Fruit fly (Drosophila melanogaster) whole organism, prepupa: ENCODE measurements around the gene CG9643.

Experiments
- Blimp-1 ChIP-seq: fragments of 200-800 bp; sonication (Bioruptor generic); optimal IDR thresholded peaks from 3 replicates; lab custom pipeline; 2017; ENCODE audit warnings: missing biosample characterization, missing genetic modification characterization, mild to moderate bottlenecking, moderate library complexity, missing genetic modification reagents
- CG10631 ChIP-seq: fragments of 200-800 bp; sonication (Bioruptor generic); optimal IDR thresholded peaks from 2 replicates; lab custom pipeline; 2016; ENCODE audit warnings: missing biosample characterization, missing genetic modification characterization
- CG10669 ChIP-seq: fragments of 200-800 bp; sonication (Bioruptor generic); optimal IDR thresholded peaks from 3 replicates; lab custom pipeline; 2018; ENCODE audit warnings: missing biosample characterization, mild to moderate bottlenecking, missing genetic modification characterization, moderate library complexity
- CG11294 ChIP-seq: fragments of 200-800 bp; sonication (Bioruptor generic); IDR thresholded peaks from 2 replicates; pipeline ENCODE4 v1.3.6; 2022; ENCODE audit warnings: missing biosample characterization, missing genetic modification characterization
- CG11762 ChIP-seq: fragments of 200-800 bp; sonication (Bioruptor generic); optimal IDR thresholded peaks from 3 replicates; lab custom pipeline; 2016; ENCODE audit warnings: missing biosample characterization, missing genetic modification characterization; ENCODE audit not compliant: insufficient read depth
- CG15336 ChIP-seq: fragments of 200-800 bp; sonication (Bioruptor generic); IDR thresholded peaks from 2 replicates; pipeline ENCODE4 v1.3.6; 2022; ENCODE audit warnings: missing biosample characterization, missing genetic modification characterization
- CG16779 ChIP-seq: fragments of 200-800 bp; sonication (Bioruptor generic); optimal IDR thresholded peaks from 3 replicates; lab custom pipeline; 2017; ENCODE audit warnings: missing biosample characterization, mild to moderate bottlenecking, missing genetic modification characterization
- CG3032 ChIP-seq: fragments of 200-800 bp; optimal IDR thresholded peaks from 2 replicates; lab custom pipeline; 2019; ENCODE audit warnings: missing biosample characterization, mild to moderate bottlenecking, missing genetic modification characterization, moderate library complexity
- CG31627 ChIP-seq: fragments of 200-800 bp; sonication (Bioruptor generic); optimal IDR thresholded peaks from 3 replicates; lab custom pipeline; 2016; ENCODE audit warnings: missing biosample characterization, missing genetic modification characterization
- CG32006 ChIP-seq: fragments of 200-800 bp; sonication (Bioruptor generic); optimal IDR thresholded peaks from 3 replicates; lab custom pipeline; 2017; ENCODE audit warnings: missing biosample characterization, mild to moderate bottlenecking, missing genetic modification characterization
- CG3919 ChIP-seq: fragments of 200-800 bp; sonication (Bioruptor generic); optimal IDR thresholded peaks from 3 replicates; lab custom pipeline; 2016; ENCODE audit warnings: missing biosample characterization, missing genetic modification characterization
- CG4318 ChIP-seq: fragments of 200-800 bp; sonication (Bioruptor generic); optimal IDR thresholded peaks from 3 replicates; lab custom pipeline; 2017; ENCODE audit warnings: missing biosample characterization, mild to moderate bottlenecking, missing genetic modification characterization
- CG6163 ChIP-seq: fragments of 200-800 bp; sonication (Bioruptor generic); IDR thresholded peaks from 3 replicates; pipeline ENCODE4 v1.3.6; 2022; ENCODE audit warnings: missing biosample characterization, missing genetic modification characterization
- CG6276 ChIP-seq: fragments of 200-800 bp; sonication (Bioruptor generic); optimal IDR thresholded peaks from 2 replicates; lab custom pipeline; 2017; ENCODE audit warnings: missing biosample characterization, mild to moderate bottlenecking, missing genetic modification characterization
- CG6808 ChIP-seq: fragments of 200-800 bp; sonication (Bioruptor generic); optimal IDR thresholded peaks from 3 replicates; lab custom pipeline; 2017; ENCODE audit warnings: missing biosample characterization, missing genetic modification characterization, mild to moderate bottlenecking, moderate library complexity, missing genetic modification reagents
- CG6854 ChIP-seq: fragments of 200-800 bp; sonication (Bioruptor generic); optimal IDR thresholded peaks from 2 replicates; lab custom pipeline; 2017; ENCODE audit warnings: missing biosample characterization, mild to moderate bottlenecking, missing genetic modification characterization
- CG8119 ChIP-seq: fragments of 200-800 bp; sonication (Bioruptor generic); IDR thresholded peaks from 3 replicates; pipeline ENCODE4 v1.3.6; 2022; ENCODE audit warnings: missing biosample characterization, missing genetic modification characterization
- CG8319 ChIP-seq: fragments of 200-800 bp; sonication (Bioruptor generic); optimal IDR thresholded peaks from 3 replicates; lab custom pipeline; 2016; ENCODE audit warnings: missing biosample characterization, missing genetic modification characterization
- CG9139 ChIP-seq: fragments of 200-800 bp; sonication (Bioruptor generic); optimal IDR thresholded peaks from 3 replicates; lab custom pipeline; 2017; ENCODE audit warnings: missing biosample characterization, mild to moderate bottlenecking, missing genetic modification characterization
- Eip78C ChIP-seq: fragments of 200-800 bp; sonication (Bioruptor generic); peaks from one replicate; lab custom pipeline; 2016; ENCODE audit warnings: missing biosample characterization, missing genetic modification characterization
- Eip93F ChIP-seq: fragments of 200-800 bp; sonication (Bioruptor generic); optimal IDR thresholded peaks from 2 replicates; lab custom pipeline; 2016; ENCODE audit warnings: missing biosample characterization, mild to moderate bottlenecking, missing genetic modification characterization
- Gug ChIP-seq: fragments of 200-800 bp; sonication (Bioruptor generic); IDR thresholded peaks from 2 replicates; pipeline ENCODE4 v1.3.6; 2022; ENCODE audit warnings: missing biosample characterization, missing genetic modification characterization
- Hr39 ChIP-seq: fragments of 200-800 bp; sonication (Bioruptor generic); optimal IDR thresholded peaks from 2 replicates; lab custom pipeline; 2016; ENCODE audit warnings: missing biosample characterization, missing genetic modification characterization
- Hr4 ChIP-seq: fragments of 200-800 bp; sonication (Bioruptor generic); optimal IDR thresholded peaks from 3 replicates; lab custom pipeline; 2016; ENCODE audit warnings: missing biosample characterization, missing genetic modification characterization
- Lpt ChIP-seq: fragments of 200-800 bp; sonication (Bioruptor generic); optimal IDR thresholded peaks from 3 replicates; lab custom pipeline; 2016; ENCODE audit warnings: missing biosample characterization, missing genetic modification characterization
- Met ChIP-seq: fragments of 200-800 bp; sonication (Bioruptor generic); optimal IDR thresholded peaks from 3 replicates; lab custom pipeline; 2016; ENCODE audit warnings: missing biosample characterization, missing genetic modification characterization
- OdsH ChIP-seq: fragments of 200-800 bp; sonication (Bioruptor generic); optimal IDR thresholded peaks from 3 replicates; lab custom pipeline; 2016; ENCODE audit warnings: missing biosample characterization, missing genetic modification characterization
- Sox15 ChIP-seq: fragments of 200-800 bp; sonication (Bioruptor generic); optimal IDR thresholded peaks from 3 replicates; lab custom pipeline; 2016; ENCODE audit warnings: missing biosample characterization, missing genetic modification characterization
- achi ChIP-seq: fragments of 200-800 bp; sonication (Bioruptor generic); optimal IDR thresholded peaks from 3 replicates; lab custom pipeline; 2016; ENCODE audit warnings: missing biosample characterization, missing genetic modification characterization
- acj6 ChIP-seq: fragments of 200-800 bp; sonication (Bioruptor generic); optimal IDR thresholded peaks from 3 replicates; lab custom pipeline; 2016; ENCODE audit warnings: missing biosample characterization, missing genetic modification characterization
- dsx ChIP-seq: fragments of 200-800 bp; optimal IDR thresholded peaks from 3 replicates; lab custom pipeline; 2019; ENCODE audit warnings: missing biosample characterization, mild to moderate bottlenecking, missing genetic modification characterization, moderate library complexity; ENCODE audit not compliant: poor library complexity, severe bottlenecking
- eg ChIP-seq: fragments of 200-800 bp; sonication (Bioruptor generic); IDR thresholded peaks from 3 replicates; pipeline ENCODE4 v1.3.6; 2022; ENCODE audit warnings: missing biosample characterization, missing genetic modification characterization
- fd59A ChIP-seq: fragments of 200-800 bp; sonication (Bioruptor generic); optimal IDR thresholded peaks from 2 replicates; lab custom pipeline; 2017; ENCODE audit warnings: missing biosample characterization, mild to moderate bottlenecking, missing genetic modification characterization, missing genetic modification reagents
- fkh ChIP-seq: fragments of 200-800 bp; sonication (Bioruptor generic); optimal IDR thresholded peaks from 3 replicates; lab custom pipeline; 2017; ENCODE audit warnings: missing biosample characterization, mild to moderate bottlenecking, missing genetic modification characterization, moderate library complexity
- lz ChIP-seq: fragments of 200-800 bp; sonication (Bioruptor generic); optimal IDR thresholded peaks from 3 replicates; lab custom pipeline; 2016; ENCODE audit warnings: missing biosample characterization, missing genetic modification characterization
- net ChIP-seq: fragments of 200-800 bp; sonication (Bioruptor generic); optimal IDR thresholded peaks from 3 replicates; lab custom pipeline; 2016; ENCODE audit warnings: missing biosample characterization, missing genetic modification characterization
- pdm3 ChIP-seq: fragments of 200-800 bp; sonication (Bioruptor generic); optimal IDR thresholded peaks from 3 replicates; lab custom pipeline; 2016; ENCODE audit warnings: missing biosample characterization, missing genetic modification characterization
- salr ChIP-seq, 2 experiments: fragments of 200-800 bp; sonication (Bioruptor generic); optimal IDR thresholded peaks; 3 replicates each; lab custom pipeline; 2016 to 2018; ENCODE audit warnings: missing biosample characterization in 2 of 2, missing genetic modification characterization in 2 of 2, mild to moderate bottlenecking in 1 of 2
- spab ChIP-seq: fragments of 200-800 bp; sonication (Bioruptor generic); optimal IDR thresholded peaks from 2 replicates; lab custom pipeline; 2017; ENCODE audit warnings: missing biosample characterization, mild to moderate bottlenecking, missing genetic modification characterization, missing genetic modification reagents
- ss ChIP-seq, 2 experiments: fragments of 200-800 bp; sonication (Bioruptor generic); optimal IDR thresholded peaks; 2 replicates in 1 of 2; 3 replicates in 1 of 2; lab custom pipeline; 2017 to 2018; ENCODE audit warnings: mild to moderate bottlenecking in 2 of 2, missing biosample characterization in 2 of 2, missing genetic modification characterization in 2 of 2, moderate library complexity in 1 of 2
- svp ChIP-seq: fragments of 200-800 bp; sonication (Bioruptor generic); peaks from one replicate; lab custom pipeline; 2016; ENCODE audit warnings: missing biosample characterization, missing genetic modification characterization
- vri ChIP-seq: fragments of 200-800 bp; sonication (Bioruptor generic); optimal IDR thresholded peaks from 3 replicates; lab custom pipeline; 2016; ENCODE audit warnings: missing biosample characterization, mild to moderate bottlenecking, missing genetic modification characterization

Gene CG9643

dm6 chr2L:2944509-2944908 is 34.6 kb downstream of the CG9643 start (continued):
- TF ChIP-seq ss (GFP tag; optimal IDR thresholded peaks at IDR 0.05; lab: Kevin White, UChicago): peak in 1 of 2 experiments; percentile 13
- no peak for TF ChIP-seq salr (GFP tag; optimal IDR thresholded peaks at IDR 0.05; lab: Kevin White, UChicago)
- no peak for TF ChIP-seq fkh
- TF ChIP-seq achi: no peak
- peak; percentile 67; the same call in 2 of the 3 replicates for TF ChIP-seq CG8119 (GFP tag; lab: Robert Waterston, UW)
- TF ChIP-seq lz: peak; percentile 58
- TF ChIP-seq CG11294 (GFP tag; lab: Robert Waterston, UW): no peak
- TF ChIP-seq Blimp-1 (GFP tag; lab: Kevin White, UChicago): no peak
- TF ChIP-seq CG8319: no peak
- no peak for TF ChIP-seq dsx
- TF ChIP-seq CG9139 (GFP tag; lab: Kevin White, UChicago): no peak
- no peak for TF ChIP-seq Sox15 (GFP tag; lab: Kevin White, UChicago)
- no peak for TF ChIP-seq vri (GFP tag; lab: Kevin White, UChicago)

- TF ChIP-seq Met (GFP tag; lab: Kevin White, UChicago) (no peak), vri (GFP tag; lab: Kevin White, UChicago) (no peak), CG32006 (GFP tag; lab: Kevin White, UChicago) (peak; percentile 50), CG3919 (GFP tag; lab: Kevin White, UChicago) (peak; percentile 2), CG15336 (peak; percentile 24; the same call in 1 of the 2 replicates), CG4318 (GFP tag; lab: Kevin White, UChicago) (no peak), net (GFP tag; lab: Kevin White, UChicago) (no peak), CG10631 (peak; percentile 4), pdm3 (peak; percentile 14), CG6276 (GFP tag; lab: Kevin White, UChicago) (no peak), Eip93F (no peak), fd59A (peak; percentile 13), CG10669 (GFP tag; lab: Kevin White, UChicago) (peak; percentile 5), CG6808 (GFP tag; lab: Kevin White, UChicago) (no peak), CG3032 (tag; lab: Kevin White, UChicago) (no peak), dsx (no peak), CG31627 (no peak), CG8319 (peak; percentile 6), acj6 (GFP tag; lab: Kevin White, UChicago) (peak; percentile 11), fkh (no peak), svp (no peak), CG16779 (no peak), achi (peak; percentile 17), Hr4 (GFP tag; lab: Kevin White, UChicago) (peak; percentile 45), Eip78C (peak; percentile 76), ss (GFP tag; optimal IDR thresholded peaks at IDR 0.05; lab: Kevin White, UChicago) (no peak), OdsH (GFP tag; lab: Kevin White, UChicago) (peak; percentile 20), CG6854 (GFP tag; lab: Kevin White, UChicago) (no peak), Gug (GFP tag; lab: Robert Waterston, UW) (0 out of 2 replicates have a peak, but pooled peaks have one; percentile 38), Lpt (GFP tag; lab: Kevin White, UChicago) (no peak), spab (no peak), CG6163 (GFP tag; lab: Robert Waterston, UW) (peak; percentile 38; the same call in 1 of the 3 replicates), Hr39 (GFP tag; lab: Kevin White, UChicago) (peak; percentile 4), eg (GFP tag; lab: Robert Waterston, UW) (0 out of 3 replicates have a peak, but pooled peaks have one; percentile 16), CG11762 (GFP tag; lab: Kevin White, UChicago) (no peak), lz (no peak)
These were observed 36.4 kb downstream of the CG9643 start for dm6 chr2L:2942639-2943038.
